Fruit fly (Drosophila melanogaster) whole organism, embryonic: ENCODE measurements around the gene CG15141.

Source experiments
- Bdp1 ChIP-seq: fragments of 200-800 bp; sonication (Bioruptor generic); optimal IDR thresholded peaks from 3 replicates; lab custom pipeline; 2016; ENCODE audit warnings: missing biosample characterization, missing genetic modification characterization
- Bteb2 ChIP-seq: fragments of 200-800 bp; sonication (Bioruptor generic); optimal IDR thresholded peaks from 2 replicates; lab custom pipeline; 2016; ENCODE audit warnings: missing biosample characterization, missing genetic modification characterization
- CG11560 ChIP-seq: fragments of 200-800 bp; sonication (Bioruptor generic); IDR thresholded peaks from 3 replicates; pipeline ENCODE4 v1.3.6; 2022; ENCODE audit warnings: missing biosample characterization, missing genetic modification characterization
- CG11695 ChIP-seq: fragments of 200-800 bp; sonication (Bioruptor generic); IDR thresholded peaks from 3 replicates; pipeline ENCODE4 v1.3.6; 2022; ENCODE audit warnings: missing biosample characterization, missing genetic modification characterization
- CG13894 ChIP-seq: fragments of 200-800 bp; sonication (Bioruptor generic); optimal IDR thresholded peaks from 3 replicates; lab custom pipeline; 2018; ENCODE audit warnings: missing biosample characterization, mild to moderate bottlenecking, missing genetic modification characterization, moderate library complexity
- CG17359 ChIP-seq: fragments of 200-800 bp; sonication (Bioruptor generic); optimal IDR thresholded peaks from 3 replicates; lab custom pipeline; 2018; ENCODE audit warnings: missing biosample characterization, mild to moderate bottlenecking, missing genetic modification characterization, moderate library complexity
- CG2129 ChIP-seq: fragments of 200-800 bp; sonication (Bioruptor generic); IDR thresholded peaks from 2 replicates; pipeline ENCODE4 v1.3.6; 2022; ENCODE audit warnings: missing biosample characterization, missing genetic modification characterization; ENCODE audit not compliant: partially characterized antibody
- CG2678 ChIP-seq: fragments of 200-800 bp; sonication (Bioruptor generic); optimal IDR thresholded peaks from 3 replicates; lab custom pipeline; 2019; ENCODE audit warnings: missing biosample characterization, mild to moderate bottlenecking, missing genetic modification characterization, moderate library complexity
- CG32532 ChIP-seq: fragments of 200-800 bp; sonication (Bioruptor generic); IDR thresholded peaks from 2 replicates; pipeline ENCODE4 v1.3.6; 2022; ENCODE audit warnings: missing biosample characterization, missing genetic modification characterization
- CG3281 ChIP-seq: fragments of 200-800 bp; sonication (Bioruptor generic); optimal IDR thresholded peaks from 3 replicates; lab custom pipeline; 2017; ENCODE audit warnings: missing biosample characterization, mild to moderate bottlenecking, missing genetic modification characterization
- CG3838 ChIP-seq: fragments of 200-800 bp; sonication (Bioruptor generic); optimal IDR thresholded peaks from 3 replicates; lab custom pipeline; 2016; ENCODE audit warnings: missing biosample characterization, missing genetic modification characterization
- CG6683 ChIP-seq: fragments of 200-800 bp; sonication (Bioruptor generic); optimal IDR thresholded peaks from 2 replicates; lab custom pipeline; 2017; ENCODE audit warnings: missing biosample characterization, mild to moderate bottlenecking, missing genetic modification characterization, missing genetic modification reagents
- CG7786 ChIP-seq: fragments of 200-800 bp; sonication (Bioruptor generic); optimal IDR thresholded peaks from 2 replicates; lab custom pipeline; 2016; ENCODE audit warnings: missing biosample characterization, missing genetic modification characterization
- CG7839 ChIP-seq: fragments of 200-800 bp; sonication (Bioruptor generic); optimal IDR thresholded peaks from 3 replicates; lab custom pipeline; 2018; ENCODE audit warnings: missing biosample characterization, mild to moderate bottlenecking, missing genetic modification characterization, moderate library complexity
- CG9727 ChIP-seq: fragments of 200-800 bp; sonication (Bioruptor generic); optimal IDR thresholded peaks from 3 replicates; lab custom pipeline; 2017; ENCODE audit warnings: missing biosample characterization, mild to moderate bottlenecking, missing genetic modification characterization
- D19B ChIP-seq: fragments of 200-800 bp; sonication (Bioruptor generic); optimal IDR thresholded peaks from 2 replicates; lab custom pipeline; 2017; ENCODE audit warnings: missing biosample characterization, mild to moderate bottlenecking, missing genetic modification characterization
- Dfd ChIP-seq, 2 experiments: fragments of >200 bp; optimal IDR thresholded peaks; 2 replicates each; lab custom pipeline; 2017; ENCODE audit warnings: missing biosample characterization in 2 of 2, missing genetic modification characterization in 2 of 2
- Doc3 ChIP-seq: fragments of 200-800 bp; sonication (Bioruptor generic); IDR thresholded peaks from 3 replicates; pipeline ENCODE4 v1.3.6; 2022; ENCODE audit warnings: missing biosample characterization, missing genetic modification characterization; ENCODE audit not compliant: partially characterized antibody
- Elba2 ChIP-seq: fragments of 200-800 bp; sonication (Bioruptor generic); optimal IDR thresholded peaks from 3 replicates; lab custom pipeline; 2016; ENCODE audit warnings: missing biosample characterization, missing genetic modification characterization
- Fer3 ChIP-seq: fragments of 200-800 bp; sonication (Bioruptor generic); optimal IDR thresholded peaks from 2 replicates; lab custom pipeline; 2018; ENCODE audit warnings: missing biosample characterization, mild to moderate bottlenecking, missing genetic modification characterization, moderate library complexity
- HLH3B ChIP-seq: fragments of 200-800 bp; sonication (Bioruptor generic); IDR thresholded peaks from 2 replicates; pipeline ENCODE4 v1.3.6; 2022; ENCODE audit warnings: missing biosample characterization, missing genetic modification characterization
- Hey ChIP-seq: fragments of 200-800 bp; sonication (Bioruptor generic); optimal IDR thresholded peaks from 3 replicates; lab custom pipeline; 2018; ENCODE audit warnings: missing biosample characterization, mild to moderate bottlenecking, missing genetic modification characterization
- Jarid2 ChIP-seq: fragments of 200-800 bp; sonication (Bioruptor generic); optimal IDR thresholded peaks from 3 replicates; lab custom pipeline; 2017; ENCODE audit warnings: mild to moderate bottlenecking, missing biosample characterization, missing genetic modification reagents, missing genetic modification characterization
- Kr ChIP-seq: fragments of 200-800 bp; sonication (Bioruptor generic); optimal IDR thresholded peaks from 2 replicates; lab custom pipeline; 2017; ENCODE audit warnings: missing biosample characterization, mild to moderate bottlenecking, missing genetic modification characterization
- MBD-R2 ChIP-seq: fragments of 200-800 bp; sonication (Bioruptor generic); IDR thresholded peaks from 2 replicates; pipeline ENCODE4 v1.3.6; 2022; ENCODE audit warnings: missing biosample characterization, missing genetic modification characterization
- Meics ChIP-seq: fragments of 200-800 bp; sonication (Bioruptor generic); optimal IDR thresholded peaks from 2 replicates; lab custom pipeline; 2017; ENCODE audit warnings: missing biosample characterization, mild to moderate bottlenecking, missing genetic modification characterization
- NC2α ChIP-seq: fragments of 200-800 bp; sonication (Bioruptor generic); optimal IDR thresholded peaks from 2 replicates; lab custom pipeline; 2016; ENCODE audit warnings: missing biosample characterization, missing genetic modification characterization
- Sox102F ChIP-seq: fragments of 200-800 bp; sonication (Bioruptor generic); optimal IDR thresholded peaks from 2 replicates; lab custom pipeline; 2018; ENCODE audit warnings: missing biosample characterization, mild to moderate bottlenecking, missing genetic modification characterization, moderate library complexity
- Taf1 ChIP-seq: fragments of 200-800 bp; sonication (Bioruptor generic); IDR thresholded peaks from 2 replicates; pipeline ENCODE4 v1.3.6; 2022; ENCODE audit warnings: missing biosample characterization, missing genetic modification characterization
- Tbp ChIP-seq: fragments of >200 bp; optimal IDR thresholded peaks from 2 replicates; lab custom pipeline; 2018; ENCODE audit warnings: missing biosample characterization, missing genetic modification characterization
- al ChIP-seq: fragments of 200-800 bp; sonication (Bioruptor generic); IDR thresholded peaks from 2 replicates; pipeline ENCODE4 v1.3.6; 2022; ENCODE audit warnings: missing biosample characterization, missing genetic modification characterization
- btn ChIP-seq: fragments of 200-800 bp; sonication (Bioruptor generic); optimal IDR thresholded peaks from 2 replicates; lab custom pipeline; 2016; ENCODE audit warnings: missing biosample characterization, missing genetic modification characterization
- da ChIP-seq: fragments of 200-800 bp; sonication (Bioruptor generic); optimal IDR thresholded peaks from 2 replicates; lab custom pipeline; 2016; ENCODE audit warnings: missing biosample characterization, missing genetic modification characterization
- dimm ChIP-seq: fragments of 200-800 bp; sonication (Bioruptor generic); IDR thresholded peaks from 2 replicates; pipeline ENCODE4 v1.3.6; 2022; ENCODE audit warnings: missing biosample characterization, missing genetic modification characterization
- dysf ChIP-seq: fragments of 200-800 bp; sonication (Bioruptor generic); IDR thresholded peaks from 3 replicates; pipeline ENCODE4 v1.3.6; 2022; ENCODE audit warnings: missing biosample characterization, missing genetic modification characterization
- exex ChIP-seq: fragments of 200-800 bp; sonication (Bioruptor generic); optimal IDR thresholded peaks from 4 replicates; lab custom pipeline; 2018; ENCODE audit warnings: missing biosample characterization, mild to moderate bottlenecking, missing genetic modification characterization, moderate library complexity
- fu2 ChIP-seq: fragments of 200-800 bp; sonication (Bioruptor generic); optimal IDR thresholded peaks from 2 replicates; lab custom pipeline; 2016; ENCODE audit warnings: missing biosample characterization, missing genetic modification characterization
- gcm ChIP-seq: fragments of 200-800 bp; sonication (Bioruptor generic); optimal IDR thresholded peaks from 2 replicates; lab custom pipeline; 2019; ENCODE audit warnings: missing biosample characterization, mild to moderate bottlenecking, missing genetic modification characterization, moderate library complexity
- gsb ChIP-seq: fragments of 200-800 bp; sonication (Bioruptor generic); IDR thresholded peaks from 2 replicates; pipeline ENCODE4 v1.3.6; 2022; ENCODE audit warnings: missing biosample characterization, missing genetic modification characterization
- hb ChIP-seq: fragments of 200-800 bp; sonication (Bioruptor generic); IDR thresholded peaks from 3 replicates; pipeline ENCODE4 v1.3.6; 2022; ENCODE audit warnings: missing biosample characterization, missing genetic modification characterization; ENCODE audit not compliant: partially characterized antibody
- knrl ChIP-seq: fragments of 200-800 bp; sonication (Bioruptor generic); IDR thresholded peaks from 3 replicates; pipeline ENCODE4 v1.3.6; 2022; ENCODE audit warnings: missing biosample characterization, missing genetic modification characterization; ENCODE audit not compliant: partially characterized antibody
- maf-S ChIP-seq: fragments of 200-800 bp; sonication (Bioruptor generic); optimal IDR thresholded peaks from 2 replicates; lab custom pipeline; 2016; ENCODE audit warnings: missing biosample characterization, missing genetic modification characterization
- nerfin-2 ChIP-seq: fragments of 200-800 bp; sonication (Bioruptor generic); IDR thresholded peaks from 2 replicates; pipeline ENCODE4 v1.3.6; 2022; ENCODE audit warnings: missing biosample characterization, missing genetic modification characterization; ENCODE audit not compliant: partially characterized antibody
- nmo ChIP-seq: fragments of 200-800 bp; sonication (Bioruptor generic); optimal IDR thresholded peaks from 2 replicates; lab custom pipeline; 2018; ENCODE audit warnings: missing biosample characterization, mild to moderate bottlenecking, missing genetic modification characterization, moderate library complexity
- otp ChIP-seq: fragments of 200-800 bp; sonication (Bioruptor generic); IDR thresholded peaks from 3 replicates; pipeline ENCODE4, ENCODE4 v1.3.6; 2022; ENCODE audit warnings: missing biosample characterization, missing genetic modification characterization
- p53 ChIP-seq: fragments of 200-800 bp; sonication (Bioruptor generic); optimal IDR thresholded peaks from 2 replicates; lab custom pipeline; 2016; ENCODE audit warnings: missing biosample characterization, missing genetic modification characterization
- pita ChIP-seq: fragments of 200-800 bp; sonication (Bioruptor generic); optimal IDR thresholded peaks from 2 replicates; lab custom pipeline; 2017; ENCODE audit warnings: missing biosample characterization, mild to moderate bottlenecking, missing genetic modification characterization
- repo ChIP-seq: fragments of 200-800 bp; sonication (Bioruptor generic); optimal IDR thresholded peaks from 2 replicates; lab custom pipeline; 2016; ENCODE audit warnings: missing biosample characterization, missing genetic modification characterization
- twi ChIP-seq: fragments of 200-800 bp; optimal IDR thresholded peaks from 2 replicates; lab custom pipeline; 2019; ENCODE audit warnings: missing biosample characterization, mild to moderate bottlenecking, missing genetic modification characterization, moderate library complexity
- tx ChIP-seq: fragments of 200-800 bp; sonication (Bioruptor generic); optimal IDR thresholded peaks from 2 replicates; lab custom pipeline; 2016; ENCODE audit warnings: missing biosample characterization, missing genetic modification characterization
- unc-4 ChIP-seq: fragments of 200-800 bp; sonication (Bioruptor generic); IDR thresholded peaks from 2 replicates; pipeline ENCODE4 v1.3.6; 2022; ENCODE audit warnings: missing biosample characterization, missing genetic modification characterization; ENCODE audit not compliant: partially characterized antibody
- yki ChIP-seq: fragments of >200 bp; optimal IDR thresholded peaks from 3 replicates; lab custom pipeline; 2018

CG15141 gene

dm6 chr2L:17448435-17448834 is 38.0 kb downstream of the CG15141 start (continued):
- TF ChIP-seq HLH3B (GFP tag; lab: Robert Waterston, UW), result no peak
- TF ChIP-seq CG9727, result no peak
- no peak for TF ChIP-seq gsb (GFP tag; lab: Robert Waterston, UW)
- TF ChIP-seq CG7786 (GFP tag; lab: Kevin White, UChicago), result no peak
- TF ChIP-seq CG3281 (GFP tag; lab: Kevin White, UChicago), result peak; percentile 25
- no peak for TF ChIP-seq Elba2 (GFP tag; lab: Kevin White, UChicago)
- no peak for TF ChIP-seq btn (GFP tag; lab: Kevin White, UChicago)
- no peak for TF ChIP-seq pita (GFP tag; lab: Kevin White, UChicago)
- TF ChIP-seq Taf1, result no peak
- no peak for TF ChIP-seq Jarid2 (GFP tag; lab: Kevin White, UChicago)
- TF ChIP-seq Dfd (GFP tag; optimal IDR thresholded peaks at IDR 0.05; lab: Kevin White, UChicago), result no peak
- no peak for TF ChIP-seq Sox102F (GFP tag; lab: Kevin White, UChicago)
- TF ChIP-seq nerfin-2 (GFP tag; lab: Robert Waterston, UW), result no peak
- TF ChIP-seq CG7839 (tag; lab: Kevin White, UChicago), result no peak
- TF ChIP-seq hb (GFP tag; lab: Robert Waterston, UW), result no peak
- TF ChIP-seq MBD-R2 (GFP tag; lab: Robert Waterston, UW), result no peak
- TF ChIP-seq Hey (tag; lab: Kevin White, UChicago), result no peak
- TF ChIP-seq CG6683 (GFP tag; lab: Kevin White, UChicago), result no peak
- TF ChIP-seq maf-S (GFP tag; lab: Kevin White, UChicago), result no peak
- no peak for TF ChIP-seq Tbp (GFP tag; lab: Kevin White, UChicago)
- TF ChIP-seq CG2129 (GFP tag; lab: Robert Waterston, UW), result no peak
- no peak for TF ChIP-seq p53 (GFP tag; lab: Kevin White, UChicago)
- TF ChIP-seq nmo (GFP tag; lab: Kevin White, UChicago), result no peak
- TF ChIP-seq dimm (GFP tag; lab: Robert Waterston, UW), result no peak
- TF ChIP-seq CG11560, result no peak
- TF ChIP-seq CG13894, result peak; percentile 6
- no peak for TF ChIP-seq Bdp1 (GFP tag; lab: Kevin White, UChicago)
- no peak for TF ChIP-seq fu2 (GFP tag; lab: Kevin White, UChicago)
- no peak for TF ChIP-seq dysf (GFP tag; lab: Robert Waterston, UW)
- TF ChIP-seq unc-4, result no peak
- TF ChIP-seq CG11695, result no peak
- no peak for TF ChIP-seq Bteb2 (GFP tag; lab: Kevin White, UChicago)
- peak; percentile 25 for TF ChIP-seq Meics (GFP tag; lab: Kevin White, UChicago)
- no peak for TF ChIP-seq yki (lab: Kevin White, UChicago)
- no peak for TF ChIP-seq Kr (GFP tag; lab: Kevin White, UChicago)
- TF ChIP-seq CG2678 (tag; lab: Kevin White, UChicago), result no peak
- TF ChIP-seq Doc3, result no peak
- no peak for TF ChIP-seq da (GFP tag; lab: Kevin White, UChicago)
- no peak for TF ChIP-seq al (GFP tag; lab: Robert Waterston, UW)
- TF ChIP-seq otp (GFP tag; lab: Robert Waterston, UW), result 0 out of 3 replicates have a peak, but pooled peaks have one; percentile 32
- TF ChIP-seq tx (GFP tag; lab: Kevin White, UChicago), result no peak
- 0 out of 3 replicates have a peak, but pooled peaks have one; percentile 20 for TF ChIP-seq knrl
- TF ChIP-seq twi, result no peak
- TF ChIP-seq CG3838 (GFP tag; lab: Kevin White, UChicago), result no peak
- no peak for TF ChIP-seq Fer3 (tag; lab: Kevin White, UChicago)
- TF ChIP-seq NC2α (GFP tag; lab: Kevin White, UChicago), result no peak
- TF ChIP-seq exex (tag; lab: Kevin White, UChicago), result peak; percentile 16
- TF ChIP-seq CG32532 (GFP tag; lab: Robert Waterston, UW), result 0 out of 2 replicates have a peak, but pooled peaks have one; percentile 11
- TF ChIP-seq D19B (GFP tag; lab: Kevin White, UChicago), result no peak
- TF ChIP-seq repo, result no peak
- TF ChIP-seq gcm (GFP tag; lab: Kevin White, UChicago), result no peak
- TF ChIP-seq CG17359 (tag; lab: Kevin White, UChicago), result no peak
